Worm (Caenorhabditis elegans): Measurements from ENCODE around the gene srb-18.

ce11 chrV:7478404-7478803 is 36.6 kb upstream of the srb-18 start, which contains the start of gene str-190:
- TF ChIP-seq W03F9.2 (tag; optimal IDR thresholded peaks at IDR 0.05) (no peak), him-1 (tag; optimal IDR thresholded peaks at IDR 0.05) (no peak), dao-5 (tag; optimal IDR thresholded peaks at IDR 0.05) (no peak)
